Worm (Caenorhabditis elegans): ENCODE measurements around the gene M163.11.
A peak's percentile ranks its signal among the peaks of the same experiment; 100 is the strongest.

Gene M163.11

ce11 chrX:14491103-14491502 lies 11.9 kb downstream of the M163.11 start (continued):
- TF ChIP-seq madf-5 (GFP tag; IDR thresholded peaks at IDR 0.05) (no peak), egl-43 (GFP tag; IDR thresholded peaks at IDR 0.05) (no peak), mep-1 (tag; optimal IDR thresholded peaks at IDR 0.05) (peak; percentile 39), mxl-3 (GFP tag; optimal IDR thresholded peaks at IDR 0.05) (no peak), hif-1 (tag; optimal IDR thresholded peaks at IDR 0.05) (no peak), pha-4 (GFP tag; IDR thresholded peaks at IDR 0.05) (no peak), pha-4 (tag; optimal IDR thresholded peaks at IDR 0.05) (no peak), hmg-1.1 (GFP tag; IDR thresholded peaks at IDR 0.05) (peak; percentile 27; the same call in 1 of the 2 replicates), attf-4 (tag; optimal IDR thresholded peaks at IDR 0.05) (no peak), mdl-1 (tag; optimal IDR thresholded peaks at IDR 0.05) (peak in 1 of 2 experiments; percentile 9), nhr-11 (tag; optimal IDR thresholded peaks at IDR 0.05) (no peak), rbr-2 (tag; optimal IDR thresholded peaks at IDR 0.05) (peak; percentile 4), daf-8 (GFP tag; IDR thresholded peaks at IDR 0.05) (no peak), zip-11 (GFP tag; IDR thresholded peaks at IDR 0.05) (no peak), mxl-2 (GFP tag; conservative IDR thresholded peaks at IDR 0.05) (no peak), spr-1 (tag; optimal IDR thresholded peaks at IDR 0.05) (no peak), ctbp-1 (GFP tag; IDR thresholded peaks at IDR 0.05) (no peak), lin-15B (tag; optimal IDR thresholded peaks at IDR 0.05) (no peak), tag-97 (GFP tag; IDR thresholded peaks at IDR 0.05) (no peak), lin-13 (GFP tag; optimal IDR thresholded peaks at IDR 0.05) (no peak), hlh-30 (tag; optimal IDR thresholded peaks at IDR 0.05; ENCODE audit: insufficient read depth) (peak; percentile 16), aha-1 (tag) (no peak), ama-1 (optimal IDR thresholded peaks at IDR 0.05) (peak; percentile 86), lin-29 (GFP tag; IDR thresholded peaks at IDR 0.05) (no peak), arid-1 (GFP tag; conservative IDR thresholded peaks at IDR 0.05) (no peak), lsy-2 (tag; optimal IDR thresholded peaks at IDR 0.05) (no peak), ztf-7 (tag; optimal IDR thresholded peaks at IDR 0.05) (no peak), dve-1 (tag; optimal IDR thresholded peaks at IDR 0.05; ENCODE audit: insufficient read depth) (no peak), lim-7 (GFP tag; IDR thresholded peaks at IDR 0.05) (no peak), dmd-9 (GFP tag; IDR thresholded peaks at IDR 0.05) (no peak), ZK337.2 (GFP tag; IDR thresholded peaks at IDR 0.05) (no peak), skn-1 (tag; optimal IDR thresholded peaks at IDR 0.05) (no peak), dmd-6 (GFP tag; IDR thresholded peaks at IDR 0.05) (no peak), saeg-2 (GFP tag; IDR thresholded peaks at IDR 0.05) (no peak), F10B5.3 (tag; optimal IDR thresholded peaks at IDR 0.05) (no peak), ceh-62 (tag; optimal IDR thresholded peaks at IDR 0.05) (no peak), unc-130 (GFP tag; optimal IDR thresholded peaks at IDR 0.05) (no peak), hlh-11 (tag; optimal IDR thresholded peaks at IDR 0.05) (peak; percentile 6), F26F4.8 (GFP tag; conservative IDR thresholded peaks at IDR 0.05) (no peak), R02D3.7 (tag; optimal IDR thresholded peaks at IDR 0.05) (no peak), nhr-28 (tag; optimal IDR thresholded peaks at IDR 0.05) (no peak), jun-1 (tag; optimal IDR thresholded peaks at IDR 0.05) (no peak), D1046.2 (GFP tag; IDR thresholded peaks at IDR 0.05) (no peak), ceh-28 (tag; optimal IDR thresholded peaks at IDR 0.05) (no peak), ceh-82 (tag; optimal IDR thresholded peaks at IDR 0.05) (no peak), mes-2 (tag; optimal IDR thresholded peaks at IDR 0.05; ENCODE audit: poor library complexity, severe bottlenecking) (peak; percentile 52), nhr-102 (tag; optimal IDR thresholded peaks at IDR 0.05) (no peak), egl-27 (tag; optimal IDR thresholded peaks at IDR 0.05) (no peak), mdt-29 (GFP tag; IDR thresholded peaks at IDR 0.05) (no peak), nhr-237 (tag; optimal IDR thresholded peaks at IDR 0.05) (no peak), nhr-76 (tag; optimal IDR thresholded peaks at IDR 0.05) (no peak), F49E8.2 (tag; optimal IDR thresholded peaks at IDR 0.05; ENCODE audit: borderline replicate concordance) (no peak), duxl-1 (tag; optimal IDR thresholded peaks at IDR 0.05; ENCODE audit: poor library complexity) (no peak)

Data from whole organism, L4 larva.